Worm (Caenorhabditis elegans): ENCODE measurements around the gene flp-18.
A peak's percentile ranks its signal among the peaks of the same experiment; 100 is the strongest.

flp-18 gene

ce11 chrX:2971542-2971988, 46.8 kb downstream of the flp-18 start:
- TF ChIP-seq C34F6.9 (tag; optimal IDR thresholded peaks at IDR 0.05), result peak; percentile 93
- peak; percentile 3 for TF ChIP-seq gmeb-1 (tag; optimal IDR thresholded peaks at IDR 0.05)
- peak; percentile 68 for TF ChIP-seq Y55F3AM.14 (GFP tag; optimal IDR thresholded peaks at IDR 0.05)
- peak; percentile 73 for TF ChIP-seq fos-1 (tag; optimal IDR thresholded peaks at IDR 0.05)
- peak; percentile 67 for TF ChIP-seq ztf-4 (tag; optimal IDR thresholded peaks at IDR 0.05)
- peak; percentile 59 for TF ChIP-seq zag-1 (tag; optimal IDR thresholded peaks at IDR 0.05)
- TF ChIP-seq lin-13 (GFP tag; optimal IDR thresholded peaks at IDR 0.05), result no peak
- no peak for TF ChIP-seq nhr-77 (tag; optimal IDR thresholded peaks at IDR 0.05)
- TF ChIP-seq nhr-129 (tag; optimal IDR thresholded peaks at IDR 0.05), result peak; percentile 94
- peak; percentile 63 for TF ChIP-seq nhr-21 (tag; optimal IDR thresholded peaks at IDR 0.05)
- TF ChIP-seq crh-2 (tag; optimal IDR thresholded peaks at IDR 0.05), result peak; percentile 58
- peak; percentile 51 for TF ChIP-seq ceh-82 (tag; optimal IDR thresholded peaks at IDR 0.05)
- peak; percentile 2 for TF ChIP-seq blmp-1 (tag; optimal IDR thresholded peaks at IDR 0.05; ENCODE audit: insufficient read depth)
- TF ChIP-seq unc-55 (GFP tag; optimal IDR thresholded peaks at IDR 0.05), result peak; percentile 51
- no peak for TF ChIP-seq alr-1 (tag; optimal IDR thresholded peaks at IDR 0.05)
- TF ChIP-seq ama-1 (optimal IDR thresholded peaks at IDR 0.05), result peak; percentile 72
- peak; percentile 43 for TF ChIP-seq egl-27 (tag; optimal IDR thresholded peaks at IDR 0.05)
- TF ChIP-seq unc-62 (GFP tag; optimal IDR thresholded peaks at IDR 0.05), result peak; percentile 65
- no peak for TF ChIP-seq snpc-4 (tag; optimal IDR thresholded peaks at IDR 0.05)
- no peak for TF ChIP-seq elt-3 (tag; optimal IDR thresholded peaks at IDR 0.05)
- peak; percentile 81 for TF ChIP-seq sem-4 (tag; optimal IDR thresholded peaks at IDR 0.05)
- peak; percentile 86 for TF ChIP-seq F13H6.1 (tag; optimal IDR thresholded peaks at IDR 0.05)
- TF ChIP-seq mdl-1 (tag; optimal IDR thresholded peaks at IDR 0.05), result peak; percentile 81 to 95
- no peak for TF ChIP-seq aly-2 (tag; optimal IDR thresholded peaks at IDR 0.05)
- TF ChIP-seq nhr-10 (tag; optimal IDR thresholded peaks at IDR 0.05), result peak; percentile 51
- TF ChIP-seq ztf-11 (tag; optimal IDR thresholded peaks at IDR 0.05), result no peak
- peak; percentile 86 for TF ChIP-seq sma-9 (GFP tag; optimal IDR thresholded peaks at IDR 0.05)
- no peak for TF ChIP-seq sma-9 (tag; optimal IDR thresholded peaks at IDR 0.05)
- TF ChIP-seq lin-11 (tag; optimal IDR thresholded peaks at IDR 0.05), result peak; percentile 85
- TF ChIP-seq lsy-2 (tag; optimal IDR thresholded peaks at IDR 0.05), result peak; percentile 9 to 83
- peak; percentile 67 for TF ChIP-seq sma-3 (GFP tag; optimal IDR thresholded peaks at IDR 0.05)
- no peak for TF ChIP-seq elt-1 (tag; optimal IDR thresholded peaks at IDR 0.05)
- TF ChIP-seq nhr-237 (tag; optimal IDR thresholded peaks at IDR 0.05), result no peak

ce11 chrX:2970804-2971395, 47.5 kb downstream of the flp-18 start:
- TF ChIP-seq crh-2 (tag; optimal IDR thresholded peaks at IDR 0.05) (peak; percentile 72), sma-9 (GFP tag; optimal IDR thresholded peaks at IDR 0.05) (peak; percentile 10), sma-9 (tag; optimal IDR thresholded peaks at IDR 0.05) (no peak), unc-39 (tag; optimal IDR thresholded peaks at IDR 0.05) (no peak), sma-3 (GFP tag; optimal IDR thresholded peaks at IDR 0.05) (no peak), ama-1 (optimal IDR thresholded peaks at IDR 0.05) (peak; percentile 13), fos-1 (tag; optimal IDR thresholded peaks at IDR 0.05) (peak; percentile 17), blmp-1 (tag; optimal IDR thresholded peaks at IDR 0.05; ENCODE audit: insufficient read depth) (no peak), ceh-16 (tag; optimal IDR thresholded peaks at IDR 0.05) (no peak)

DNA sequence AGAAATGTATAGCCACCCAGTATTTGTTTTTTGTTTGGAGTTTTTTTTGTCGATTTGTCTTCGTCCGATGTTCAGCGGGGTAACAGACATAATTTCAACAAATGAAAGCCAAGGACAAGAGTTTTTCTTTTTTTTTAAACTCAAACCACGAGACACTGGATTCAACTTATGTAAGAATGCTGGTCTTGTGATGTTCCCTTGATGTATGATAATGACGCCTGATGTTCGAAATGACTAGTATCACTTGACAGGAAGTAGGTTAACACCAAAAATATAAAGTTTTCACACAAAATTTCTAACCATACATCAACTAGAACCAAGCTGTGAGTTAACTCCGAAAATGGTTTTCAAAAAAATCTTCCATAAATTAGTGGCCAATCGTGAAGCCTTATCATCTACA, 48.1 kb downstream of the flp-18 start:
- TF ChIP-seq nhr-12 (tag; optimal IDR thresholded peaks at IDR 0.05), result no peak
- TF ChIP-seq unc-62 (GFP tag; optimal IDR thresholded peaks at IDR 0.05), result no peak
- no peak for TF ChIP-seq snpc-4 (tag; optimal IDR thresholded peaks at IDR 0.05)
- TF ChIP-seq sma-3 (GFP tag; optimal IDR thresholded peaks at IDR 0.05), result no peak
- TF ChIP-seq sma-9 (GFP tag; optimal IDR thresholded peaks at IDR 0.05), result no peak
- no peak for TF ChIP-seq sma-9 (tag; optimal IDR thresholded peaks at IDR 0.05)
- TF ChIP-seq gmeb-1 (tag; optimal IDR thresholded peaks at IDR 0.05), result no peak

DNA sequence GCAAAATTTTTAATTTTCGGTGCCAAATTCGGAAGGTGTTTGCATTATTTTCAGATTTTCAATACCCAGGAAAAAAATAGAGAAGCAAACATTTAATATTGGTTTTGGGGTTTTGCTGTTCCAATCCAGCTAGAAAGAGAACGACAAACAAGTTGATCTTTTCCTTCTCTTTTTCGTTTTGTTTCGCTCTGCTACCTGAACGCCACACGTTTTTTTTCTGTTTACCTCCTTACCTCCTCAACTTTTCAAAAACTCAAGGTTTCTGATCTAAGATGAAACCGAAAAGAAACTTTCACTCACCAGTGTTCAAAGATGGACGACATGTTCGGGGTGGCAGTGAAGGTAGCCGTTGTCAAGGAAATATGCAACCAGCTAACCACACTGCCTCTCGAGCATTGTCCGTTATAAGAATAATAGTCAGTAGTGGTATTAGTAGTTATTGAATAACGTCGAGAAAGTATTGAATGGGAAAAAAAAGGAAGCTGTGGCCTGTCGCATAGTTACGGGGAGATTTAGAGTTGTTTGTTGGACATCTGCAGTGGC, 48.8 kb downstream of the flp-18 start:
- TF ChIP-seq blmp-1 (tag; optimal IDR thresholded peaks at IDR 0.05; ENCODE audit: insufficient read depth) (peak; percentile 21), crh-2 (tag; optimal IDR thresholded peaks at IDR 0.05) (peak; percentile 34), aly-2 (tag; optimal IDR thresholded peaks at IDR 0.05) (no peak)

Measured in whole organism, L2 larva.